Worm (Caenorhabditis elegans): ENCODE results near the gene C39B10.1.

ce11 chrX:10428557-10428956 lies 34.9 kb downstream of the C39B10.1 start, which contains the start of gene mig-15:
- TF ChIP-seq elt-1 (tag; optimal IDR thresholded peaks at IDR 0.05; ENCODE audit: borderline replicate concordance, insufficient read depth), result no peak
- no peak for TF ChIP-seq unc-62 (GFP tag; optimal IDR thresholded peaks at IDR 0.05)
- no peak for TF ChIP-seq elt-3 (tag; optimal IDR thresholded peaks at IDR 0.05)
- TF ChIP-seq cnd-1 (tag; optimal IDR thresholded peaks at IDR 0.05), result no peak
- TF ChIP-seq mab-5 (tag; optimal IDR thresholded peaks at IDR 0.05), result no peak
- no peak for TF ChIP-seq ztf-11 (tag; optimal IDR thresholded peaks at IDR 0.05)
- no peak for TF ChIP-seq nhr-12 (tag; optimal IDR thresholded peaks at IDR 0.05)

Measured in whole organism, mixed stage, embryonic.